Fruit fly (Drosophila melanogaster) whole organism, embryonic: Measurements from ENCODE around the gene HBS1.

Source experiments
- Blimp-1 ChIP-seq: fragments of 200-800 bp; sonication (Bioruptor generic); optimal IDR thresholded peaks from 3 replicates; lab custom pipeline; 2018; ENCODE audit warnings: missing biosample characterization, missing genetic modification characterization, mild to moderate bottlenecking, moderate library complexity, missing genetic modification reagents
- CG10274 ChIP-seq: fragments of 200-800 bp; sonication (Bioruptor generic); optimal IDR thresholded peaks from 3 replicates; lab custom pipeline; 2017; ENCODE audit warnings: missing biosample characterization, mild to moderate bottlenecking, missing genetic modification characterization
- CG12155 ChIP-seq: fragments of 200-800 bp; sonication (Bioruptor generic); optimal IDR thresholded peaks from 3 replicates; lab custom pipeline; 2016; ENCODE audit warnings: missing biosample characterization, missing genetic modification characterization
- CG12659 ChIP-seq: fragments of 200-800 bp; sonication (Bioruptor generic); optimal IDR thresholded peaks from 3 replicates; lab custom pipeline; 2017; ENCODE audit warnings: mild to moderate bottlenecking, missing biosample characterization, missing genetic modification reagents, missing genetic modification characterization
- CG13296 ChIP-seq: fragments of 200-800 bp; sonication (Bioruptor generic); optimal IDR thresholded peaks from 3 replicates; lab custom pipeline; 2018; ENCODE audit warnings: missing biosample characterization, mild to moderate bottlenecking, missing genetic modification characterization
- CG1529 ChIP-seq: fragments of 200-800 bp; sonication (Bioruptor generic); optimal IDR thresholded peaks from 3 replicates; lab custom pipeline; 2018; ENCODE audit warnings: missing biosample characterization, missing genetic modification characterization
- CG1832 ChIP-seq: fragments of 200-800 bp; sonication (Bioruptor generic); optimal IDR thresholded peaks from 2 replicates; lab custom pipeline; 2017; ENCODE audit warnings: missing biosample characterization, mild to moderate bottlenecking, missing genetic modification characterization, inconsistent platforms
- CG2678 ChIP-seq: fragments of 200-800 bp; sonication (Bioruptor generic); optimal IDR thresholded peaks from 3 replicates; lab custom pipeline; 2019; ENCODE audit warnings: missing biosample characterization, mild to moderate bottlenecking, missing genetic modification characterization, moderate library complexity
- CG30403 ChIP-seq: fragments of 200-800 bp; sonication (Bioruptor generic); optimal IDR thresholded peaks from 3 replicates; lab custom pipeline; 2016; ENCODE audit warnings: missing biosample characterization, missing genetic modification characterization
- CG31388 ChIP-seq: fragments of 200-800 bp; sonication (Bioruptor generic); optimal IDR thresholded peaks from 2 replicates; lab custom pipeline; 2016; ENCODE audit warnings: missing biosample characterization, missing genetic modification characterization
- CG3726 ChIP-seq: fragments of 200-800 bp; sonication (Bioruptor generic); IDR thresholded peaks from 3 replicates; pipeline ENCODE4, ENCODE4 v1.3.6; 2022; ENCODE audit warnings: missing biosample characterization, missing genetic modification characterization
- CG3995 ChIP-seq: fragments of 200-800 bp; sonication (Bioruptor generic); optimal IDR thresholded peaks from 3 replicates; lab custom pipeline; 2016; ENCODE audit warnings: missing biosample characterization, missing genetic modification characterization
- CG42726 ChIP-seq: fragments of 200-800 bp; sonication (Bioruptor generic); IDR thresholded peaks from 2 replicates; pipeline ENCODE4 v1.3.6; 2022; ENCODE audit warnings: missing biosample characterization, missing genetic modification characterization; ENCODE audit not compliant: partially characterized antibody
- CG4820 ChIP-seq: fragments of 200-800 bp; sonication (Bioruptor generic); optimal IDR thresholded peaks from 3 replicates; lab custom pipeline; 2016; ENCODE audit warnings: missing biosample characterization, missing genetic modification characterization
- CG4854 ChIP-seq: fragments of 200-800 bp; sonication (Bioruptor generic); optimal IDR thresholded peaks from 2 replicates; lab custom pipeline; 2016; ENCODE audit warnings: missing biosample characterization, missing genetic modification characterization, inconsistent platforms
- CG6175 ChIP-seq: fragments of 200-800 bp; sonication (Bioruptor generic); IDR thresholded peaks from 3 replicates; pipeline ENCODE4 v1.3.6; 2022; ENCODE audit warnings: missing biosample characterization, missing genetic modification characterization
- CG6254 ChIP-seq: fragments of 200-800 bp; sonication (Bioruptor generic); optimal IDR thresholded peaks from 3 replicates; lab custom pipeline; 2017; ENCODE audit warnings: mild to moderate bottlenecking, missing biosample characterization, missing genetic modification reagents, missing genetic modification characterization
- Dad ChIP-seq: fragments of 200-800 bp; sonication (Bioruptor generic); optimal IDR thresholded peaks from 3 replicates; lab custom pipeline; 2016; ENCODE audit warnings: missing biosample characterization, missing genetic modification characterization
- Dbx ChIP-seq: fragments of 200-800 bp; sonication (Bioruptor generic); IDR thresholded peaks from 3 replicates; pipeline ENCODE4 v1.3.6; 2022; ENCODE audit warnings: missing biosample characterization, missing genetic modification characterization
- Drgx ChIP-seq: fragments of 200-800 bp; sonication (Bioruptor generic); IDR thresholded peaks from 2 replicates; pipeline ENCODE4 v1.3.6; 2022; ENCODE audit warnings: missing biosample characterization, missing genetic modification characterization
- HmgD ChIP-seq: fragments of 200-800 bp; sonication (Bioruptor generic); optimal IDR thresholded peaks from 3 replicates; lab custom pipeline; 2016; ENCODE audit warnings: missing biosample characterization, missing genetic modification characterization
- HmgZ ChIP-seq: fragments of 200-800 bp; sonication (Bioruptor generic); optimal IDR thresholded peaks from 2 replicates; lab custom pipeline; 2018; ENCODE audit warnings: missing biosample characterization, mild to moderate bottlenecking, missing genetic modification characterization
- Hmr ChIP-seq: fragments of 200-800 bp; sonication (Bioruptor generic); optimal IDR thresholded peaks from 3 replicates; lab custom pipeline; 2017; ENCODE audit warnings: mild to moderate bottlenecking, missing biosample characterization, missing genetic modification reagents, missing genetic modification characterization
- Nf-YA ChIP-seq: fragments of 200-800 bp; sonication (Bioruptor generic); IDR thresholded peaks from 2 replicates; pipeline ENCODE4 v1.3.6; 2022; ENCODE audit warnings: missing biosample characterization, missing genetic modification characterization
- Pdp1 ChIP-seq, 2 experiments: fragments of 200-800 bp; sonication (Bioruptor generic); optimal IDR thresholded peaks; 3 replicates each; lab custom pipeline; 2016; ENCODE audit warnings: missing biosample characterization in 2 of 2, missing genetic modification characterization in 2 of 2, mild to moderate bottlenecking in 1 of 2, moderate library complexity in 1 of 2
- Ravus ChIP-seq: fragments of 200-800 bp; sonication (Bioruptor generic); IDR thresholded peaks from 2 replicates; pipeline ENCODE4 v1.3.6; 2022; ENCODE audit warnings: missing biosample characterization, missing genetic modification characterization
- Rfx ChIP-seq: fragments of 200-800 bp; sonication (Bioruptor generic); IDR thresholded peaks from 2 replicates; pipeline ENCODE4 v1.3.6; 2022; ENCODE audit warnings: missing biosample characterization, missing genetic modification characterization
- Rx ChIP-seq: fragments of 200-800 bp; sonication (Bioruptor generic); IDR thresholded peaks from 2 replicates; pipeline ENCODE4 v1.3.6; 2022; ENCODE audit warnings: missing biosample characterization, missing genetic modification characterization
- Sin3A ChIP-seq: fragments of >200 bp; optimal IDR thresholded peaks from 2 replicates; lab custom pipeline; 2018
- Stat92E ChIP-seq, 3 experiments: fragments of >200 bp in 2 of 3; fragments of 200-800 bp in 1 of 3; sonication (Bioruptor generic) in 1 of 3; optimal IDR thresholded peaks; 2 replicates each; lab custom pipeline; 2017 to 2019; ENCODE audit warnings: missing biosample characterization in 3 of 3, missing genetic modification characterization in 3 of 3, mild to moderate bottlenecking in 1 of 3, moderate library complexity in 1 of 3
- Xbp1 ChIP-seq: fragments of 200-800 bp; sonication (Bioruptor generic); optimal IDR thresholded peaks from 3 replicates; lab custom pipeline; 2016; ENCODE audit warnings: missing biosample characterization, mild to moderate bottlenecking, missing genetic modification characterization
- ase ChIP-seq: fragments of 200-800 bp; sonication (Bioruptor generic); IDR thresholded peaks from 3 replicates; pipeline ENCODE4 v1.3.6; 2022; ENCODE audit warnings: missing biosample characterization, missing genetic modification characterization
- ash1 ChIP-seq: fragments of 200-800 bp; sonication (Bioruptor generic); optimal IDR thresholded peaks from 2 replicates; lab custom pipeline; 2018; ENCODE audit warnings: missing biosample characterization, mild to moderate bottlenecking, missing genetic modification characterization
- cas ChIP-seq: fragments of 200-800 bp; sonication (Bioruptor generic); IDR thresholded peaks from 2 replicates; pipeline ENCODE4 v1.3.6; 2022; ENCODE audit warnings: missing biosample characterization, missing genetic modification characterization
- chinmo ChIP-seq: fragments of 200-800 bp; sonication (Bioruptor generic); IDR thresholded peaks from 4 replicates; pipeline ENCODE4 v1.3.6; 2022; ENCODE audit warnings: missing biosample characterization, missing genetic modification characterization; ENCODE audit not compliant: partially characterized antibody
- corto ChIP-seq: fragments of 200-800 bp; sonication (Bioruptor generic); optimal IDR thresholded peaks from 2 replicates; lab custom pipeline; 2016; ENCODE audit warnings: missing biosample characterization, mild to moderate bottlenecking, missing genetic modification characterization, moderate library complexity
- crc ChIP-seq: fragments of 200-800 bp; sonication (Bioruptor generic); optimal IDR thresholded peaks from 2 replicates; lab custom pipeline; 2016; ENCODE audit warnings: missing biosample characterization, missing genetic modification characterization
- danr ChIP-seq: fragments of 200-800 bp; sonication (Bioruptor generic); IDR thresholded peaks from 2 replicates; pipeline ENCODE4 v1.3.6; 2022; ENCODE audit warnings: missing biosample characterization, missing genetic modification characterization
- ftz-f1 ChIP-seq: fragments of 200-800 bp; sonication (Bioruptor generic); optimal IDR thresholded peaks from 2 replicates; lab custom pipeline; 2016; ENCODE audit warnings: missing biosample characterization, missing genetic modification characterization
- gfzf ChIP-seq: fragments of 200-800 bp; sonication (Bioruptor generic); optimal IDR thresholded peaks from 2 replicates; lab custom pipeline; 2016; ENCODE audit warnings: missing biosample characterization, mild to moderate bottlenecking, missing genetic modification characterization, moderate library complexity
- lilli ChIP-seq: fragments of 200-800 bp; sonication (Bioruptor generic); optimal IDR thresholded peaks from 3 replicates; lab custom pipeline; 2016; ENCODE audit warnings: missing biosample characterization, missing genetic modification characterization
- mirr ChIP-seq: fragments of 200-800 bp; sonication (Bioruptor generic); optimal IDR thresholded peaks from 3 replicates; lab custom pipeline; 2018; ENCODE audit warnings: missing biosample characterization, mild to moderate bottlenecking, missing genetic modification characterization
- pzg ChIP-seq: fragments of 200-800 bp; sonication (Bioruptor generic); optimal IDR thresholded peaks from 3 replicates; lab custom pipeline; 2018; ENCODE audit warnings: missing biosample characterization, mild to moderate bottlenecking, missing genetic modification characterization, moderate library complexity
- slp2 ChIP-seq: fragments of 200-800 bp; sonication (Bioruptor generic); optimal IDR thresholded peaks from 2 replicates; lab custom pipeline; 2016; ENCODE audit warnings: missing biosample characterization, missing genetic modification characterization
- ssp ChIP-seq: fragments of 200-800 bp; sonication (Bioruptor generic); IDR thresholded peaks from 2 replicates; pipeline ENCODE4 v1.3.6; 2022; ENCODE audit warnings: missing biosample characterization, missing genetic modification characterization
- stc ChIP-seq: fragments of 200-800 bp; sonication (Bioruptor generic); IDR thresholded peaks from 2 replicates; pipeline ENCODE4 v1.3.6; 2022; ENCODE audit warnings: missing biosample characterization, missing genetic modification characterization
- trh ChIP-seq: fragments of 200-800 bp; sonication (Bioruptor generic); optimal IDR thresholded peaks from 2 replicates; lab custom pipeline; 2016; ENCODE audit warnings: missing biosample characterization, missing genetic modification characterization
- z ChIP-seq: fragments of 200-800 bp; sonication (Bioruptor generic); IDR thresholded peaks from 3 replicates; pipeline ENCODE4 v1.3.6; 2022; ENCODE audit warnings: missing biosample characterization, missing genetic modification characterization
- zfh2 ChIP-seq: fragments of 200-800 bp; sonication (Bioruptor generic); optimal IDR thresholded peaks from 2 replicates; lab custom pipeline; 2016; ENCODE audit warnings: missing biosample characterization, missing genetic modification characterization

The HBS1 gene

dm6 chr3L:1890941-1891340 lies 25.9 kb upstream of the HBS1 start (continued):
- peak; percentile 20 for TF ChIP-seq HmgZ (tag; lab: Kevin White, UChicago)
- no peak for TF ChIP-seq crc (GFP tag; lab: Kevin White, UChicago)
- no peak for TF ChIP-seq slp2 (GFP tag; lab: Kevin White, UChicago)
- TF ChIP-seq Rfx, result peak; percentile 45
- no peak for TF ChIP-seq CG1529
- TF ChIP-seq Rx (GFP tag; lab: Robert Waterston, UW), result no peak
- no peak for TF ChIP-seq zfh2 (GFP tag; lab: Kevin White, UChicago)
- TF ChIP-seq Sin3A, result no peak
- peak; percentile 83 for TF ChIP-seq CG12155 (GFP tag; lab: Kevin White, UChicago)
- no peak for TF ChIP-seq Ravus (GFP tag; lab: Robert Waterston, UW)
- TF ChIP-seq Nf-YA (GFP tag; lab: Robert Waterston, UW), result peak; percentile 37; the same call in 1 of the 2 replicates
- TF ChIP-seq Xbp1 (GFP tag; lab: Kevin White, UChicago), result no peak
- TF ChIP-seq pzg (GFP tag; lab: Kevin White, UChicago), result peak; percentile 37
- peak; percentile 11 for TF ChIP-seq HmgD (GFP tag; lab: Kevin White, UChicago)
- no peak for TF ChIP-seq CG6175 (GFP tag; lab: Robert Waterston, UW)
- no peak for TF ChIP-seq ssp (GFP tag; lab: Robert Waterston, UW)
- TF ChIP-seq CG30403 (GFP tag; lab: Kevin White, UChicago), result no peak
- TF ChIP-seq Hmr (GFP tag; lab: Kevin White, UChicago), result peak; percentile 1
- TF ChIP-seq CG3995, result peak; percentile 27
- TF ChIP-seq CG6254 (GFP tag; lab: Kevin White, UChicago), result no peak
- no peak for TF ChIP-seq ase
- TF ChIP-seq CG13296 (GFP tag; lab: Kevin White, UChicago), result no peak
- no peak for TF ChIP-seq Stat92E (GFP tag; optimal IDR thresholded peaks at IDR 0.05; lab: Kevin White, UChicago)
- TF ChIP-seq trh (GFP tag; lab: Kevin White, UChicago), result no peak
- TF ChIP-seq CG1832 (GFP tag; lab: Kevin White, UChicago), result no peak
- no peak for TF ChIP-seq Dbx (GFP tag; lab: Robert Waterston, UW)
- no peak for TF ChIP-seq corto (GFP tag; lab: Kevin White, UChicago)
- TF ChIP-seq ash1, result no peak
- TF ChIP-seq gfzf, result peak; percentile 47
- no peak for TF ChIP-seq stc (GFP tag; lab: Robert Waterston, UW)
- 0 out of 2 replicates have a peak, but pooled peaks have one; percentile 30 for TF ChIP-seq CG42726
- TF ChIP-seq, all 482 proteins: peak for 40

- peak; percentile 22 for TF ChIP-seq Blimp-1 (GFP tag; lab: Kevin White, UChicago)
- TF ChIP-seq CG12659 (GFP tag; lab: Kevin White, UChicago), result no peak
Observed at dm6 chr3L:1887929-1888529, 23.0 kb upstream of the HBS1 start.

- TF ChIP-seq CG31388 (GFP tag; lab: Kevin White, UChicago) (peak; percentile 71), corto (GFP tag; lab: Kevin White, UChicago) (peak; percentile 82), ash1 (no peak), z (GFP tag; lab: Robert Waterston, UW) (no peak), danr (peak; percentile 73), CG10274 (GFP tag; lab: Kevin White, UChicago) (peak; percentile 50), Rx (GFP tag; lab: Robert Waterston, UW) (peak; percentile 83), lilli (GFP tag; lab: Kevin White, UChicago) (peak; percentile 67), CG4820 (GFP tag; lab: Kevin White, UChicago) (peak; percentile 88), Dad (GFP tag; lab: Kevin White, UChicago) (peak; percentile 61), cas (GFP tag; lab: Robert Waterston, UW) (no peak), Pdp1 (GFP tag; optimal IDR thresholded peaks at IDR 0.05; lab: Kevin White, UChicago) (peak; percentile 80 to 81), mirr (no peak), CG3726 (peak; percentile 77; the same call in 2 of the 3 replicates), CG2678 (peak; percentile 83), ftz-f1 (GFP tag; lab: Kevin White, UChicago) (no peak), chinmo (GFP tag; lab: Robert Waterston, UW) (no peak), Drgx (GFP tag; lab: Robert Waterston, UW) (peak; percentile 99), CG4854 (GFP tag; lab: Kevin White, UChicago) (peak; percentile 68)
Observed at dm6 chr3L:1886125-1886544, 21.1 kb upstream of the HBS1 start.
